Worm (Caenorhabditis elegans): ENCODE measurements around the gene C42D4.18.
A peak's percentile ranks its signal among the peaks of the same experiment; 100 is the strongest.

The C42D4.18 gene

DNA sequence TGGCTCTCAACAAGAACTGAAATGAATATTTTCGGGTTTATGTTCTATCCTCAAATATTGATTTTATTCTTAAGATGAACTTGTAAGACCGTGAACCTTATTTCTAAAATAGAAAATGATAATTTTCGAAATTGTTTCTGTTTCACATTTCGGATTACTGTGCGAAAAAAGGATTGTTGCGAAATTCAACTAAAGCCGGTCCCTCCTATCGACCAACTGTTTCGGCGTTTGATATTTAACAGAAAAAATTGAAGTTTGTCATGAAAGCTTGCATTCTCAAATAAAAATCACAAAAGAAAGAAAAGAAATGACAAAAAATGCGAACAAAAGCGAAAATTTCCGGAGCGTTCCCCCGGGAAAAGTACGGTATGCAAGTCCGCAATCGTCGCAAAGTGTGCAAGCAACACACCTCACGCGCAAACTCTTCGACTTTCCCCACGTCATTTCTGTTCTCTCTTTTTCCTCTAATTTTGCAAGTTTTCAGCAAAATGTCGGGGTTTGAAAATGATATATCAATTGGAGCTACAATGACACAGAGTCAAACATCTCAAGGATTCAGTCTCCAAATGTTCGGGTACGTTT lies 17.5 kb upstream of the C42D4.18 start, which contains the start of gene C34D4.4:
Gene C34D4.4, plus strand, starts transcription at position 342 of the 582 bp plus-strand sequence.
- TF ChIP-seq jun-1 (tag; optimal IDR thresholded peaks at IDR 0.05) (no peak), nhr-11 (tag; optimal IDR thresholded peaks at IDR 0.05) (no peak), ceh-28 (tag; optimal IDR thresholded peaks at IDR 0.05) (no peak), fkh-2 (tag; optimal IDR thresholded peaks at IDR 0.05) (no peak), nhr-77 (tag; optimal IDR thresholded peaks at IDR 0.05) (no peak), mdl-1 (tag; optimal IDR thresholded peaks at IDR 0.05) (no peak), fos-1 (tag; optimal IDR thresholded peaks at IDR 0.05) (no peak), pqm-1 (tag; optimal IDR thresholded peaks at IDR 0.05) (no peak), lin-15B (tag; optimal IDR thresholded peaks at IDR 0.05) (peak; percentile 48), skn-1 (tag; optimal IDR thresholded peaks at IDR 0.05) (no peak), unc-62 (GFP tag; optimal IDR thresholded peaks at IDR 0.05) (no peak), elt-1 (tag; optimal IDR thresholded peaks at IDR 0.05) (no peak), daf-12 (tag; optimal IDR thresholded peaks at IDR 0.05) (no peak), lin-39 (tag; optimal IDR thresholded peaks at IDR 0.05) (peak; percentile 14), nhr-28 (tag; optimal IDR thresholded peaks at IDR 0.05) (no peak), nhr-25 (tag; optimal IDR thresholded peaks at IDR 0.05) (peak; percentile 16), ceh-9 (tag; optimal IDR thresholded peaks at IDR 0.05) (no peak), eor-1 (tag; optimal IDR thresholded peaks at IDR 0.05) (no peak), ceh-82 (tag; optimal IDR thresholded peaks at IDR 0.05) (no peak), snpc-4 (tag; optimal IDR thresholded peaks at IDR 0.05) (peak; percentile 28), egl-27 (tag; optimal IDR thresholded peaks at IDR 0.05) (no peak), ztf-4 (tag; optimal IDR thresholded peaks at IDR 0.05) (no peak), tbx-2 (tag; optimal IDR thresholded peaks at IDR 0.05) (no peak), ama-1 (optimal IDR thresholded peaks at IDR 0.05) (peak; percentile 16), egl-5 (tag; optimal IDR thresholded peaks at IDR 0.05) (no peak), zag-1 (tag; optimal IDR thresholded peaks at IDR 0.05) (no peak), nhr-76 (tag; optimal IDR thresholded peaks at IDR 0.05) (no peak), fkh-10 (GFP tag; optimal IDR thresholded peaks at IDR 0.05) (no peak), elt-3 (tag; optimal IDR thresholded peaks at IDR 0.05) (no peak), aly-2 (tag; optimal IDR thresholded peaks at IDR 0.05) (no peak), nhr-67 (tag; optimal IDR thresholded peaks at IDR 0.05) (no peak), R02D3.7 (tag; optimal IDR thresholded peaks at IDR 0.05) (no peak), ZK546.5 (tag; optimal IDR thresholded peaks at IDR 0.05) (no peak), mml-1 (tag; optimal IDR thresholded peaks at IDR 0.05) (no peak), nhr-237 (tag; optimal IDR thresholded peaks at IDR 0.05) (no peak), ceh-16 (tag; optimal IDR thresholded peaks at IDR 0.05) (no peak), pha-4 (tag; optimal IDR thresholded peaks at IDR 0.05) (no peak), nhr-43 (tag; optimal IDR thresholded peaks at IDR 0.05; ENCODE audit: poor library complexity, severe bottlenecking) (no peak), nhr-23 (tag; optimal IDR thresholded peaks at IDR 0.05) (no peak), sea-2 (GFP tag; optimal IDR thresholded peaks at IDR 0.05) (no peak), elt-2 (tag; optimal IDR thresholded peaks at IDR 0.05) (no peak), hmg-11 (tag; optimal IDR thresholded peaks at IDR 0.05) (peak; percentile 23), ztf-11 (tag; optimal IDR thresholded peaks at IDR 0.05) (no peak), nhr-12 (tag; optimal IDR thresholded peaks at IDR 0.05) (no peak), lsy-12 (tag; optimal IDR thresholded peaks at IDR 0.05) (no peak), nfya-1 (tag; optimal IDR thresholded peaks at IDR 0.05; ENCODE audit: insufficient read depth) (peak; percentile 75), unc-39 (tag; optimal IDR thresholded peaks at IDR 0.05) (no peak)

Measured in whole organism, L3 larva.